Worm (Caenorhabditis elegans) whole organism, midembryonic: ENCODE data around the gene R02F2.9.

Experiments used
- cog-1 ChIP-seq: sonication (generic microtip); optimal IDR thresholded peaks from 2 replicates; lab custom pipeline; 2016; ENCODE audit warnings: missing genetic modification characterization, missing compliant biosample characterization
- flt-1 ChIP-seq: fragments of 200-800 bp; sonication (Bioruptor generic); IDR thresholded peaks from 2 replicates; pipeline ENCODE4 v1.3.6; 2022; ENCODE audit warnings: missing genetic modification characterization, missing compliant biosample characterization
- klf-2 ChIP-seq: fragments of 200-800 bp; sonication (Bioruptor generic); conservative IDR thresholded peaks from 2 replicates; pipeline ENCODE4 v1.3.6; 2022; ENCODE audit warnings: missing genetic modification reagents, missing genetic modification characterization, missing compliant biosample characterization
- tab-1 ChIP-seq: fragments of 200-800 bp; sonication (Bioruptor generic); IDR thresholded peaks from 2 replicates; pipeline ENCODE4 v1.3.6; 2022; ENCODE audit warnings: missing genetic modification characterization, missing compliant biosample characterization
- ztf-23 ChIP-seq: fragments of 200-800 bp; sonication (Bioruptor generic); IDR thresholded peaks from 2 replicates; pipeline ENCODE4 v1.3.6; 2022; ENCODE audit warnings: missing genetic modification reagents, missing genetic modification characterization, missing compliant biosample characterization
- ztf-29 ChIP-seq: fragments of 200-800 bp; sonication (Bioruptor generic); IDR thresholded peaks from 2 replicates; pipeline ENCODE4 v1.3.6; 2022; ENCODE audit warnings: missing genetic modification reagents, missing genetic modification characterization, missing compliant biosample characterization

- TF ChIP-seq ztf-29 (GFP tag; lab: Robert Waterston, UW) (no peak), flt-1 (no peak), tab-1 (no peak), cog-1 (tag; lab: Kevin White, UChicago) (no peak), ztf-23 (GFP tag; lab: Robert Waterston, UW) (no peak), klf-2 (GFP tag; lab: Robert Waterston, UW) (no peak)
Observed at ce11 chrIII:5474176-5474575, 24.8 kb upstream of the R02F2.9 start, which contains the start of gene lon-1.
